Fruit fly (Drosophila melanogaster) Kc167 (cell line): ENCODE measurements around the gene CG43740.
A peak's percentile ranks its signal among the peaks of the same experiment; 100 is the strongest.

Experiments
- Myc ChIP-seq: fragments of >200 bp; optimal IDR thresholded peaks from 2 replicates; lab custom pipeline; 2017; ENCODE audit warnings: missing external identifiers
- Sin3A ChIP-seq: fragments of >200 bp; optimal IDR thresholded peaks from 2 replicates; lab custom pipeline; 2018; ENCODE audit warnings: missing external identifiers
- h ChIP-seq: fragments of >200 bp; optimal IDR thresholded peaks from 3 replicates; lab custom pipeline; 2018; ENCODE audit warnings: missing external identifiers
- insv ChIP-seq: fragments of >200 bp; optimal IDR thresholded peaks from 3 replicates; lab custom pipeline; 2018; ENCODE audit warnings: missing external identifiers
- psq ChIP-seq: fragments of >200 bp; optimal IDR thresholded peaks from 2 replicates; lab custom pipeline; 2017; ENCODE audit warnings: missing external identifiers
- ttk ChIP-seq: sonication (Bioruptor generic); optimal IDR thresholded peaks from 2 replicates; lab custom pipeline; 2017; ENCODE audit warnings: missing external identifiers

CG43740 gene

dm6 chrX:10325567-10326345, 7.7 kb upstream of the CG43740 start, which contains the start of gene alpha-Man-Ia:
TSS of gene alpha-Man-Ia (minus strand) at chrX:10325958.
- TF ChIP-seq Sin3A, result no peak
- no peak for TF ChIP-seq Myc
- TF ChIP-seq insv (lab: Kevin White, UChicago), result no peak
- no peak for TF ChIP-seq psq (lab: Kevin White, UChicago)
- no peak for TF ChIP-seq ttk
- TF ChIP-seq h (lab: Kevin White, UChicago), result no peak

DNA sequence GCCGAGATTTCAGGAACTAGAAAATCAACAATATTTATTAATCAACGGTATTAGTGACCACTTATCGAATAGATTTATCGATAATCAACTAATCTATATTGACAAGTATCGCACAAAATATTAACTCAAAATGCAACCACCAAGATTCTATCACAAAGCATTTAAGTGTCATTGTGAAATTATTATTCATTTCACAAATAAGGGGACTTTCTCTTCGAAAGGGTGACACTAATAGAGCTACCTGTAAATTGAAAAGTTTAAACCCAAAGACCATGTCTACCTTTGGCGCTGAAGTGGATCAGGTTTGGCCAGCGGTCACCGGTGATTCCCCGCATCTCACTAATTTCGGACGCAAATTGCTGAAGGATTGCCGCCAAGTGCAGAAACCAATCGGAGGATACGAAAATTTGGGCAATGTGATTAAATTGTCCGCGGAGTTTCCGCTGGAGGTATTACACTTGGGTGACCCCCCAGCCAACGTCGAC, 7.1 kb upstream of the CG43740 start, which contains the start of gene CG2909:
Gene CG2909 (plus strand): TSS at position 119 of the 485 bp plus-strand sequence.
- no peak for TF ChIP-seq Sin3A
- no peak for TF ChIP-seq insv (lab: Kevin White, UChicago)
- TF ChIP-seq psq (lab: Kevin White, UChicago), result peak; percentile 16
- no peak for TF ChIP-seq ttk
- no peak for TF ChIP-seq Myc
- TF ChIP-seq h (lab: Kevin White, UChicago), result no peak

DNA sequence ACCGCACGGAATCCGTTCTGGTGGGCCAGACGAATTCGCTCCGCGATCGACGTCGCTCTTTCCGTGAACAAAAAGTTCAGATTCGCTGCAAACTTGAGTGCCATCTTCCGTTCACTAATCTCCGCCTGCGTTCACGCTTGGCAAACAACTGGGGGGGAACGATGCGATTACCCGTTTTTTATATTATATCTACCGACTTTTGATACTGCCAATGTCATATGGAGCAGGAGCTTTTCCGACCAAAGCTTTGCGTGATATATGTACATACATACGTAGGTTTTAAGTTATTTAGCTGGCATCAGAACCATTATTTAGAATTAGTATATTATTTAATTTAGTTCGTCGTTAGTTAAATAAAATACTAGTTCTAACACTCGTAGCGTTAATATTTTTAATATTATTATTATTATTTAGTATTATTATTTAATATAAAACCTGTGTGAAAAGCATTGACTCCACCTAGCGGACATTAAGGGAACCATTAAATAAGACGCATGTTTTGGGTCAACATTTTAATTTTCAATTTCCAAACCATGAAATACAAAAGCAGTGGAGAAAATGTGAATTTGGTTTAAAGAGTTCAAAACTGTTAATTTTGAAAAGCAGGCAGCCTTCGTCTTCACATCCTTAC, 3.7 kb upstream of the CG43740 start, which contains the start of gene Gip:
Gene Gip (minus strand): TSS at position 214 of the 631 bp plus-strand sequence.
- TF ChIP-seq insv (lab: Kevin White, UChicago) (no peak), h (lab: Kevin White, UChicago) (no peak), ttk (no peak), psq (lab: Kevin White, UChicago) (no peak), Sin3A (no peak), Myc (no peak)

- no peak for TF ChIP-seq Sin3A
- no peak for TF ChIP-seq Myc
- no peak for TF ChIP-seq ttk
- no peak for TF ChIP-seq psq (lab: Kevin White, UChicago)
- no peak for TF ChIP-seq insv (lab: Kevin White, UChicago)
- no peak for TF ChIP-seq h (lab: Kevin White, UChicago)
Measured at dm6 chrX:10331718-10332117, 1.7 kb upstream of the CG43740 start, which contains the start of gene CG15306. TSS of gene CG15306 (minus strand) at chrX:10331818.

DNA sequence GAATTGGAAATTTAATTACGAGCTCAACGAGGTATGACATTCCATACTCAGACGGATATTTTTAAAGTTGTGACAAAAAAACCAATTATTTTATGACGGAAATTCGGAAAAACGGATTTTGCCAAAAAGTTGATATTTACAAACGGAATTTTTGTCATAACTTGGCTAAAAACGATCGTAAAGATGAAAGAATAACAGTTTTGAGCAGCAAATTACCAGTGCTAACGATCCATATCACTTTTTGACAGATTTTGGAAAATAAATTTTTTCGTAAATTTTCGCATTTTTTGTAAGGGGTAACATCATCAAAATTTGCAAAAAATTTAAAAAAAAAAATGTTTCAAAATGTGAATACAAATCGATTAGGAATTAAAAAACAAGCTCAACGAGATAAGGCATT, 7.0 kb downstream of the CG43740 start:
- no peak for TF ChIP-seq h (lab: Kevin White, UChicago)
- no peak for TF ChIP-seq Sin3A
- TF ChIP-seq insv (lab: Kevin White, UChicago), result no peak
- TF ChIP-seq Myc, result no peak
- TF ChIP-seq ttk, result no peak
- TF ChIP-seq psq (lab: Kevin White, UChicago), result no peak

DNA sequence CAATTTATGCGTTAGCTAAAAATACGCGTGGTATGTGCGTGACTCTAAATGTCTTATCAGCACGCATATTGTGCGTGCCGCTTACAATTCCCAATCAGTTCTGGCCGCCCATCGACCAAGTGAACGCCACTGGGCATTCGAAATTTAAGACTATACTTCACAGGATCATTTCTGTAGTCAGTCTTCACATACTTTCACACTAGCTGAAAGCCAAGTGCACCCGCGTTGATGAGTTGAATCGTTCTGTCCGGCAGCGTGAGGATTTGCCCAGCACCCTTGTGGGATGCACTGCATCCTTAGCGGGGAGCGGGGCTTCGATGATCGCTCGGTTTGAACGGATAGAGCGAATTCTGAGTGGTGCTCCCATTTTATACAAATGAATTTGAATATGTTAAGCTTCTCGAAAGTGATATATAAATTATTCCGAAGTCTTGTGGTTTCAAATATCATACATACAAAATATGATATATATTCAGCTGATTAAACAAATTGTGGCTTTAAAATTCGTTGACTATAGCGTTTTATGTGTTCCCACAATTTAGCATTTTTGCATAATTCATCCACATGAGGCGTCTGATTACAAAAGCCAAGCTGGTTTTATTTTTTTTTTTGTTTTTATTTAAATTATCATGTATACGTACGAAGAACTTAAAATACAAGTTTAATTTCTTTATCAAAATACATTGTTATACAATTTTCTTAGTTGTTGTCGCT, 14.7 kb downstream of the CG43740 start:
- TF ChIP-seq Sin3A, result no peak

DNA sequence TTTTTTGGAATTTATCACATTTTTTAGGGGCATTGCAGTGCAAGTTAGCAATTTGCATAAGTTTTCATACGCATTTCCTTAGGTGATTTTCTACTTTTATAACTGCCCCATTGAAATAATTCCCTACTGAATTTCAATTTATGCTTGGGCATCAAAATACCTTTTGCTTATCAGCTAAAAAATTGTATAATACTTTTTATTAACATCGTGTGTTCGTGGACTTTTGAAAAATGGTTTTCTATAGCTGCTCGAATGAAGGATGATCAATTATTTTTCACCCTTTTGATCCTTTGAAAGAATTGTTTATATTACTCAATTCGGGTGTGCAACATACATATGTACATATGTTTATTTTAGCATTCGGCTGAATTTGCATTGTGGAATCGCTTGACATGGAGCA, 28.7 kb downstream of the CG43740 start:
- TF ChIP-seq h (lab: Kevin White, UChicago), result no peak
- no peak for TF ChIP-seq insv (lab: Kevin White, UChicago)

dm6 chrX:10362557-10363366, 29.3 kb downstream of the CG43740 start:
- TF ChIP-seq psq (lab: Kevin White, UChicago) (no peak), Sin3A (no peak), Myc (no peak), h (lab: Kevin White, UChicago) (no peak), insv (lab: Kevin White, UChicago) (no peak), ttk (no peak)

DNA sequence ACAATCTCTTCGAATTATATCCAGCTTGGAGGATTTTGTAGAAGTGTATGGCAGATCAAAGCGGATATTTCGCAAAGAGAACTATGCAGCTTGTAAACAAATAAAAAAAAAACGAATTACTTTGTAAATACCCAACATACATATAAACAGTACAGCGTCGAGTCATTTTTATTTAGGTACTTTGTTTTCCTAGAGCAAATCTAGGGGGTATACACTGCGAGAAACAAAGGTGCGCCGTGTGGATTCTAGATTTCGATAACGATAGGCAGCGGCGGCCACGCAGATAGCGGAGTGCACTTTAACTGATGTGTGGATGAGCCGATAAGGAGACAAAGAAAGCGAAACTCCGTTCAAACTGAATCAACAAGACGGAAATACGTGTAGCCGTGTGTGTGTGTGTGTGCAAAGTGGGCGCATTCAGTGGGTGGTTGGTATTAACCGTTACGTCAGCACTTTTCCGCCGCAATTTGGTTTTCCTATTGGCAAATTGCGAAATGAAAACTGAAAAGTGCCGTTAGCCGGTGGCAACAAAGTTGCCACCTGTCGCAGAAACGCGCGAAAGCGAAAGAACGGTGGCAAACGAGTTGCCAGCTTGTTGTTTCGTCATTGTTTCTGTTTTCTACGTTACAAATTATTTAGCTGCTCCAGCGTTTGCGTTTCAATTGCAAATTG, 31.2 kb downstream of the CG43740 start:
- TF ChIP-seq h (lab: Kevin White, UChicago) (no peak), ttk (no peak), Myc (no peak), Sin3A (no peak), psq (lab: Kevin White, UChicago) (no peak), insv (lab: Kevin White, UChicago) (no peak)

- TF ChIP-seq insv (lab: Kevin White, UChicago) (no peak), h (lab: Kevin White, UChicago) (no peak), Sin3A (no peak), Myc (no peak), psq (lab: Kevin White, UChicago) (no peak), ttk (no peak)
Measured at dm6 chrX:10365748-10366415, 32.4 kb downstream of the CG43740 start.

dm6 chrX:10367372-10367771, 33.9 kb downstream of the CG43740 start, which contains the start of gene CG32679:
TSS of gene CG32679 (minus strand) at chrX:10367472.
- TF ChIP-seq h (lab: Kevin White, UChicago) (no peak), psq (lab: Kevin White, UChicago) (no peak), Sin3A (no peak), insv (lab: Kevin White, UChicago) (no peak), Myc (no peak), ttk (no peak)
